Worm (Caenorhabditis elegans): Measurements from ENCODE around the gene R07A4.3.
A peak's percentile ranks its signal among the peaks of the same experiment; 100 is the strongest.

Gene R07A4.3

DNA sequence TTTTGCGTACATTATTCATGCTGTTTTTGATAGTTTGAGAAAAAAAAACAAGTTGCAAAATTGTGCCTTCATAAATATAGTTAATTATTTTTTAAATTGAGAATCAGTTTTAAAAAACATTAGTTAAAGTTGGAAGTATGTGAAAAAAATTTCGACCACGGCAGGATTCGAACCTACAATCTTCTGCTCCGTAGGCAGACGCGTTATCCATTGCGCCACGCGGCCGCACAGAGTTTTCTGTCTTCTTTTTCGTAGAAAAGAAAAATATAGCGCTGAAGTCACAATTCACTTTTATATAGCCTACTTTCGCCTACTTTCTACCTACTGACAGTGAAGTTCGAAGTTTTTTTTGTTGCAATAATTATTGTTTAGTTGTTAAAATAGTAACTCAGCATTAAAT, 21.7 kb upstream of the R07A4.3 start (continued):
- TF ChIP-seq mel-28 (tag; optimal IDR thresholded peaks at IDR 0.05; ENCODE audit: borderline replicate concordance), result no peak
- TF ChIP-seq F23B12.7 (tag; optimal IDR thresholded peaks at IDR 0.05; ENCODE audit: insufficient read depth), result peak; percentile 62
- no peak for TF ChIP-seq unc-62 (GFP tag; optimal IDR thresholded peaks at IDR 0.05)
- TF ChIP-seq ets-4 (GFP tag; optimal IDR thresholded peaks at IDR 0.05), result no peak
- no peak for TF ChIP-seq dpff-1 (tag; optimal IDR thresholded peaks at IDR 0.05)
- TF ChIP-seq tbp1 (GFP tag; optimal IDR thresholded peaks at IDR 0.05), result peak; percentile 90
- TF ChIP-seq zim-3 (tag; optimal IDR thresholded peaks at IDR 0.05), result no peak
- no peak for TF ChIP-seq ztf-6 (GFP tag; IDR thresholded peaks at IDR 0.05)
- TF ChIP-seq ceh-58 (GFP tag; IDR thresholded peaks at IDR 0.05), result no peak
- TF ChIP-seq F10E7.11 (tag; optimal IDR thresholded peaks at IDR 0.05), result no peak
- peak; percentile 84 for TF ChIP-seq die-1 (tag; optimal IDR thresholded peaks at IDR 0.05)
- TF ChIP-seq mcd-1 (GFP tag; IDR thresholded peaks at IDR 0.05), result no peak
- no peak for TF ChIP-seq ceh-91 (GFP tag; IDR thresholded peaks at IDR 0.05)
- no peak for TF ChIP-seq nfya-2 (GFP tag; IDR thresholded peaks at IDR 0.05)
- peak; percentile 81 for TF ChIP-seq rpc-1 (optimal IDR thresholded peaks at IDR 0.05)
- peak; percentile 96 for TF ChIP-seq rpc-1 (tag; optimal IDR thresholded peaks at IDR 0.05)
- TF ChIP-seq athp-1 (tag; optimal IDR thresholded peaks at IDR 0.05), result no peak
- TF ChIP-seq T26A5.8 (tag; optimal IDR thresholded peaks at IDR 0.05), result no peak
- no peak for TF ChIP-seq ama-1 (optimal IDR thresholded peaks at IDR 0.05)
- TF ChIP-seq ama-1 (GFP tag; optimal IDR thresholded peaks at IDR 0.05), result peak in 1 of 2 experiments; percentile 79
- TF ChIP-seq let-607 (tag; optimal IDR thresholded peaks at IDR 0.05), result peak in 1 of 2 experiments; percentile 34
- peak; percentile 54 for TF ChIP-seq F49E8.2 (tag; optimal IDR thresholded peaks at IDR 0.05; ENCODE audit: insufficient read depth)
- TF ChIP-seq efl-1 (GFP tag; optimal IDR thresholded peaks at IDR 0.05), result no peak
- no peak for TF ChIP-seq sdz-38 (tag; optimal IDR thresholded peaks at IDR 0.05)
- no peak for TF ChIP-seq Y53G8AR.9 (GFP tag; conservative IDR thresholded peaks at IDR 0.05)
- peak; percentile 52 for TF ChIP-seq mxl-1 (tag; optimal IDR thresholded peaks at IDR 0.05)
- peak; percentile 13; the same call in 1 of the 2 replicates for TF ChIP-seq Y53F4B.3 (GFP tag; IDR thresholded peaks at IDR 0.05)
- no peak for TF ChIP-seq F57C9.4 (tag; optimal IDR thresholded peaks at IDR 0.05)
- TF ChIP-seq aptf-3 (GFP tag; IDR thresholded peaks at IDR 0.05), result no peak
- no peak for TF ChIP-seq lin-54 (GFP tag; optimal IDR thresholded peaks at IDR 0.05)
- TF ChIP-seq D2030.7 (GFP tag; IDR thresholded peaks at IDR 0.05), result peak; percentile 76
- TF ChIP-seq ceh-27 (GFP tag; optimal IDR thresholded peaks at IDR 0.05), result no peak
- TF ChIP-seq F39B2.1 (GFP tag; IDR thresholded peaks at IDR 0.05), result no peak
- no peak for TF ChIP-seq unc-130 (GFP tag; optimal IDR thresholded peaks at IDR 0.05)
- no peak for TF ChIP-seq lag-1 (GFP tag; IDR thresholded peaks at IDR 0.05)
- peak; percentile 15 for TF ChIP-seq dpl-1 (GFP tag; optimal IDR thresholded peaks at IDR 0.05)
- TF ChIP-seq lsl-1 (GFP tag; optimal IDR thresholded peaks at IDR 0.05), result no peak
- no peak for TF ChIP-seq nhr-80 (tag; optimal IDR thresholded peaks at IDR 0.05)
- TF ChIP-seq xnd-1 (tag; optimal IDR thresholded peaks at IDR 0.05), result no peak
- no peak for TF ChIP-seq C06A6.2 (GFP tag; conservative IDR thresholded peaks at IDR 0.05)
- no peak for TF ChIP-seq ztf-28 (GFP tag; IDR thresholded peaks at IDR 0.05)
- no peak for TF ChIP-seq akir-1 (GFP tag; optimal IDR thresholded peaks at IDR 0.05)
- no peak for TF ChIP-seq egrh-3 (GFP tag; IDR thresholded peaks at IDR 0.05)
- no peak for TF ChIP-seq B0336.3 (GFP tag; IDR thresholded peaks at IDR 0.05)
- no peak; the same call in 1 of the 2 replicates for TF ChIP-seq pbrm-1 (GFP tag; IDR thresholded peaks at IDR 0.05)
- no peak for TF ChIP-seq ceh-79 (tag; optimal IDR thresholded peaks at IDR 0.05)
- no peak for TF ChIP-seq F33H1.4 (GFP tag; IDR thresholded peaks at IDR 0.05)
- TF ChIP-seq Y67H2A.10 (GFP tag; conservative IDR thresholded peaks at IDR 0.05), result no peak
- peak; percentile 67 for TF ChIP-seq hmg-1.2 (GFP tag; IDR thresholded peaks at IDR 0.05)
- no peak for TF ChIP-seq Y95B8A.8 (GFP tag; IDR thresholded peaks at IDR 0.05)
- TF ChIP-seq let-526 (GFP tag; IDR thresholded peaks at IDR 0.05), result no peak
